Fruit fly (Drosophila melanogaster): ENCODE measurements around the gene Mst57Dc.

Gene Mst57Dc

DNA sequence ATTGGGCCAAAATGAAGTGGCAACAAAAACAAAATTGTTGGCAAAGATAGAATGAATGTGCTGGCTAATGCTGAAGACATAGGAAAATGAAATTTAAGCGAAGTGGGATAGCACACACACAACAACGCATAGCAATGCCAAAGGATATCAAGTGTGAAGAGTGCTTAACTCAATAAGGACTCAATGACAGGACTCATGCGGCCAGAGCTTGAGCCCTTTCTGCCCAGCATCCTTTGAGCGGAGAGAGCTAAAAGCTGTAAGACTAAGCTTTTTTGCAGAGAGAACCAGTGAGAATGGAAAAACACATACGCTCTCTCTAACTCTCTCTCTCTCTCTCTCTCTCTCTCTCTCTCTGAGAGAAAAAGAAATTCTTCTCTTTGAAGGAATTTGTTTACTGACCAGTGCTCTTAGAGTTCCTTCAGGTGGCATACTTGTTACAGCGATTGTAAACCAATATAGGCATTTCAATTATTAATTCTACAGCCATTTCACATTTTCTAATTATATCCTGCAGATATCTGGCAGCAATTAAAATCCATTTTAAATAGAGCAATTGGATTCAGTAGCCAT, 46.6 kb downstream of the Mst57Dc start:
- TF ChIP-seq Sox15 (GFP tag; optimal IDR thresholded peaks at IDR 0.05) (no peak), Lpt (GFP tag; optimal IDR thresholded peaks at IDR 0.05) (no peak), CG1621 (tag; optimal IDR thresholded peaks at IDR 0.05) (no peak), dsx (GFP tag; optimal IDR thresholded peaks at IDR 0.05; ENCODE audit: poor library complexity, severe bottlenecking) (no peak), CG31627 (GFP tag; optimal IDR thresholded peaks at IDR 0.05) (no peak), fkh (GFP tag; optimal IDR thresholded peaks at IDR 0.05) (no peak), net (GFP tag; optimal IDR thresholded peaks at IDR 0.05) (no peak), eg (GFP tag; IDR thresholded peaks at IDR 0.05) (no peak), lz (GFP tag; optimal IDR thresholded peaks at IDR 0.05) (no peak), topi (GFP tag; optimal IDR thresholded peaks at IDR 0.05) (no peak), CG8119 (GFP tag; IDR thresholded peaks at IDR 0.05) (no peak), achi (GFP tag; optimal IDR thresholded peaks at IDR 0.05) (no peak), OdsH (GFP tag; optimal IDR thresholded peaks at IDR 0.05) (no peak), CG11902 (GFP tag; optimal IDR thresholded peaks at IDR 0.05) (no peak), CG7368 (GFP tag; optimal IDR thresholded peaks at IDR 0.05) (no peak), CG11294 (GFP tag; IDR thresholded peaks at IDR 0.05) (no peak), cyc (GFP tag; optimal IDR thresholded peaks at IDR 0.05) (no peak), Hr4 (GFP tag; optimal IDR thresholded peaks at IDR 0.05) (no peak), Sox102F (GFP tag; optimal IDR thresholded peaks at IDR 0.05) (no peak)
